Fruit fly (Drosophila melanogaster) whole organism, embryonic: ENCODE data around the gene drongo.

ENCODE experiments used
- Ada2b ChIP-seq: fragments of 200-800 bp; sonication (Bioruptor generic); IDR thresholded peaks from 2 replicates; pipeline ENCODE4 v1.3.6; 2022; ENCODE audit warnings: missing biosample characterization, missing genetic modification characterization
- Bteb2 ChIP-seq: fragments of 200-800 bp; sonication (Bioruptor generic); optimal IDR thresholded peaks from 2 replicates; lab custom pipeline; 2016; ENCODE audit warnings: missing biosample characterization, missing genetic modification characterization
- CG10209 ChIP-seq: fragments of 200-800 bp; sonication (Bioruptor generic); optimal IDR thresholded peaks from 3 replicates; lab custom pipeline; 2017; ENCODE audit warnings: missing biosample characterization, mild to moderate bottlenecking, missing genetic modification characterization, missing genetic modification reagents
- CG10267 ChIP-seq: fragments of 200-800 bp; sonication (Bioruptor generic); optimal IDR thresholded peaks from 2 replicates; lab custom pipeline; 2018; ENCODE audit warnings: missing biosample characterization, mild to moderate bottlenecking, missing genetic modification characterization, moderate library complexity
- CG10543 ChIP-seq: fragments of 200-800 bp; sonication (Bioruptor generic); optimal IDR thresholded peaks from 3 replicates; lab custom pipeline; 2017; ENCODE audit warnings: missing biosample characterization, mild to moderate bottlenecking, missing genetic modification characterization, moderate library complexity
- CG11504 ChIP-seq: fragments of 200-800 bp; sonication (Bioruptor generic); optimal IDR thresholded peaks from 3 replicates; lab custom pipeline; 2019; ENCODE audit warnings: missing biosample characterization, mild to moderate bottlenecking, missing genetic modification characterization, moderate library complexity
- CG12236 ChIP-seq: fragments of 200-800 bp; sonication (Bioruptor generic); optimal IDR thresholded peaks from 2 replicates; lab custom pipeline; 2016; ENCODE audit warnings: missing biosample characterization, missing genetic modification characterization
- CG15696 ChIP-seq: fragments of 200-800 bp; sonication (Bioruptor generic); optimal IDR thresholded peaks from 2 replicates; lab custom pipeline; 2019; ENCODE audit warnings: missing biosample characterization, mild to moderate bottlenecking, missing genetic modification characterization, moderate library complexity
- CG16779 ChIP-seq: fragments of 200-800 bp; sonication (Bioruptor generic); IDR thresholded peaks from 2 replicates; pipeline ENCODE4 v1.3.6; 2022; ENCODE audit warnings: missing biosample characterization, missing genetic modification characterization
- CG17568 ChIP-seq: fragments of 200-800 bp; sonication (Bioruptor generic); optimal IDR thresholded peaks from 2 replicates; lab custom pipeline; 2018; ENCODE audit warnings: missing biosample characterization, mild to moderate bottlenecking, missing genetic modification characterization, moderate library complexity
- CG2875 ChIP-seq: fragments of 200-800 bp; sonication (Bioruptor generic); optimal IDR thresholded peaks from 2 replicates; lab custom pipeline; 2017; ENCODE audit warnings: missing biosample characterization, mild to moderate bottlenecking, missing genetic modification characterization, missing genetic modification reagents
- CG30020 ChIP-seq: fragments of 200-800 bp; optimal IDR thresholded peaks from 2 replicates; lab custom pipeline; 2019; ENCODE audit warnings: missing biosample characterization, mild to moderate bottlenecking, missing genetic modification characterization, moderate library complexity
- CG31441 ChIP-seq: fragments of 200-800 bp; sonication (Bioruptor generic); IDR thresholded peaks from 2 replicates; pipeline ENCODE4 v1.3.6; 2022; ENCODE audit warnings: missing biosample characterization, missing genetic modification characterization
- CG3163 ChIP-seq: fragments of 200-800 bp; sonication (Bioruptor generic); optimal IDR thresholded peaks from 3 replicates; lab custom pipeline; 2016; ENCODE audit warnings: missing biosample characterization, missing genetic modification characterization
- CG4617 ChIP-seq: fragments of 200-800 bp; sonication (Bioruptor generic); optimal IDR thresholded peaks from 3 replicates; lab custom pipeline; 2016; ENCODE audit warnings: missing biosample characterization, missing genetic modification characterization, borderline replicate concordance
- CG7372 ChIP-seq: fragments of 200-800 bp; sonication (Bioruptor generic); IDR thresholded peaks from 2 replicates; pipeline ENCODE4 v1.3.6; 2022; ENCODE audit warnings: missing biosample characterization, missing genetic modification characterization
- CG8765 ChIP-seq: fragments of 200-800 bp; sonication (Bioruptor generic); IDR thresholded peaks from 2 replicates; pipeline ENCODE4 v1.3.6; 2022; ENCODE audit warnings: missing biosample characterization, missing genetic modification characterization
- CG9817 ChIP-seq: fragments of 200-800 bp; sonication (Bioruptor generic); optimal IDR thresholded peaks from 2 replicates; lab custom pipeline; 2018; ENCODE audit warnings: missing biosample characterization, mild to moderate bottlenecking, missing genetic modification characterization, moderate library complexity
- CTCF ChIP-seq: fragments of 200-800 bp; sonication (Bioruptor generic); optimal IDR thresholded peaks from 2 replicates; lab custom pipeline; 2017; ENCODE audit warnings: missing biosample characterization, mild to moderate bottlenecking, missing genetic modification characterization, moderate library complexity
- Dip2 ChIP-seq: fragments of 200-800 bp; sonication (Bioruptor generic); IDR thresholded peaks from 2 replicates; pipeline ENCODE4 v1.3.6; 2022; ENCODE audit warnings: missing biosample characterization, missing genetic modification characterization
- Dp ChIP-seq: fragments of 200-800 bp; sonication (Bioruptor generic); optimal IDR thresholded peaks from 2 replicates; lab custom pipeline; 2018; ENCODE audit warnings: missing biosample characterization, mild to moderate bottlenecking, missing genetic modification characterization, moderate library complexity
- Hmr ChIP-seq: fragments of 200-800 bp; sonication (Bioruptor generic); optimal IDR thresholded peaks from 3 replicates; lab custom pipeline; 2017; ENCODE audit warnings: mild to moderate bottlenecking, missing biosample characterization, missing genetic modification reagents, missing genetic modification characterization
- Hsf ChIP-seq: fragments of 200-800 bp; sonication (Bioruptor generic); optimal IDR thresholded peaks from 3 replicates; lab custom pipeline; 2016; ENCODE audit warnings: missing biosample characterization, missing genetic modification characterization
- Lhr ChIP-seq: fragments of 200-800 bp; sonication (Bioruptor generic); optimal IDR thresholded peaks from 3 replicates; lab custom pipeline; 2017; ENCODE audit warnings: mild to moderate bottlenecking, missing biosample characterization, missing genetic modification reagents, missing genetic modification characterization
- Myb ChIP-seq: fragments of 200-800 bp; sonication (Bioruptor generic); optimal IDR thresholded peaks from 2 replicates; lab custom pipeline; 2016; ENCODE audit warnings: missing biosample characterization, missing genetic modification characterization
- NC2α ChIP-seq: fragments of 200-800 bp; sonication (Bioruptor generic); optimal IDR thresholded peaks from 2 replicates; lab custom pipeline; 2016; ENCODE audit warnings: missing biosample characterization, missing genetic modification characterization
- Nf-YB ChIP-seq: fragments of 200-800 bp; sonication (Bioruptor generic); optimal IDR thresholded peaks from 3 replicates; lab custom pipeline; 2019; ENCODE audit warnings: missing biosample characterization, mild to moderate bottlenecking, missing genetic modification characterization, moderate library complexity
- Oaz ChIP-seq: fragments of 200-800 bp; sonication (Bioruptor generic); IDR thresholded peaks from 2 replicates; pipeline ENCODE4 v1.3.6; 2022; ENCODE audit warnings: missing biosample characterization, missing genetic modification characterization
- Side ChIP-seq: fragments of 200-800 bp; sonication (Bioruptor generic); optimal IDR thresholded peaks from 2 replicates; lab custom pipeline; 2016; ENCODE audit warnings: missing biosample characterization, missing genetic modification characterization
- Trl ChIP-seq, 3 experiments: fragments of >200 bp in 2 of 3; fragments of 200-800 bp in 1 of 3; sonication (Bioruptor generic) in 1 of 3; optimal IDR thresholded peaks; 2 replicates in 1 of 3; 3 replicates in 2 of 3; lab custom pipeline; 2016 to 2017; ENCODE audit warnings: missing biosample characterization in 1 of 3, missing genetic modification characterization in 1 of 3
- Usf ChIP-seq: fragments of 200-800 bp; sonication (Bioruptor generic); optimal IDR thresholded peaks from 2 replicates; lab custom pipeline; 2017; ENCODE audit warnings: missing genotype, missing biosample characterization, missing genetic modification characterization
- chm ChIP-seq: fragments of 200-800 bp; sonication (Bioruptor generic); IDR thresholded peaks from 2 replicates; pipeline ENCODE4 v1.3.6; 2022; ENCODE audit warnings: missing biosample characterization, missing genetic modification characterization
- crc ChIP-seq: fragments of 200-800 bp; sonication (Bioruptor generic); optimal IDR thresholded peaks from 2 replicates; lab custom pipeline; 2016; ENCODE audit warnings: missing biosample characterization, missing genetic modification characterization
- crp ChIP-seq, 2 experiments: fragments of 200-800 bp; sonication (Bioruptor generic); optimal IDR thresholded peaks; 2 replicates in 1 of 2; 3 replicates in 1 of 2; lab custom pipeline; 2017; ENCODE audit warnings: missing biosample characterization in 2 of 2, missing genetic modification characterization in 2 of 2, mild to moderate bottlenecking in 1 of 2, moderate library complexity in 1 of 2
- dan ChIP-seq: fragments of 200-800 bp; sonication (Bioruptor generic); IDR thresholded peaks from 2 replicates; pipeline ENCODE4 v1.3.6; 2022; ENCODE audit warnings: missing biosample characterization, missing genetic modification characterization
- gsb-n ChIP-seq: fragments of 200-800 bp; sonication (Bioruptor generic); optimal IDR thresholded peaks from 3 replicates; lab custom pipeline; 2018; ENCODE audit warnings: missing biosample characterization, mild to moderate bottlenecking, missing genetic modification characterization
- hb ChIP-seq: fragments of 200-800 bp; sonication (Bioruptor generic); IDR thresholded peaks from 3 replicates; pipeline ENCODE4 v1.3.6; 2022; ENCODE audit warnings: missing biosample characterization, missing genetic modification characterization; ENCODE audit not compliant: partially characterized antibody
- lmd ChIP-seq: fragments of 200-800 bp; sonication (Bioruptor generic); IDR thresholded peaks from 2 replicates; pipeline ENCODE4 v1.3.6; 2022; ENCODE audit warnings: missing biosample characterization, missing genetic modification characterization
- mld ChIP-seq: fragments of 200-800 bp; sonication (Bioruptor generic); IDR thresholded peaks from 3 replicates; pipeline ENCODE4 v1.3.6; 2022; ENCODE audit warnings: missing biosample characterization, missing genetic modification characterization; ENCODE audit not compliant: partially characterized antibody
- org-1 ChIP-seq: fragments of 200-800 bp; sonication (Bioruptor generic); optimal IDR thresholded peaks from 2 replicates; lab custom pipeline; 2017; ENCODE audit warnings: missing biosample characterization, missing genetic modification characterization
- pita ChIP-seq: fragments of 200-800 bp; sonication (Bioruptor generic); optimal IDR thresholded peaks from 2 replicates; lab custom pipeline; 2017; ENCODE audit warnings: missing biosample characterization, mild to moderate bottlenecking, missing genetic modification characterization
- sens ChIP-seq: fragments of 200-800 bp; sonication (Bioruptor generic); peaks from one replicate; lab custom pipeline; 2016; ENCODE audit warnings: missing biosample characterization, missing genetic modification characterization
- sens-2 ChIP-seq: fragments of 200-800 bp; sonication (Bioruptor generic); IDR thresholded peaks from 2 replicates; pipeline ENCODE4 v1.3.6; 2022; ENCODE audit warnings: missing biosample characterization, missing genetic modification characterization
- sima ChIP-seq: fragments of 200-800 bp; sonication (Bioruptor generic); optimal IDR thresholded peaks from 2 replicates; lab custom pipeline; 2016; ENCODE audit warnings: missing biosample characterization, missing genetic modification characterization
- sisA ChIP-seq: fragments of 200-800 bp; sonication (Bioruptor generic); IDR thresholded peaks from 2 replicates; pipeline ENCODE4 v1.3.6; 2022; ENCODE audit warnings: missing biosample characterization, missing genetic modification characterization
- slbo ChIP-seq: fragments of 200-800 bp; sonication (Bioruptor generic); IDR thresholded peaks from 2 replicates; pipeline ENCODE4 v1.3.6; 2022; ENCODE audit warnings: missing biosample characterization, missing genetic modification characterization
- slp2 ChIP-seq: fragments of 200-800 bp; sonication (Bioruptor generic); optimal IDR thresholded peaks from 2 replicates; lab custom pipeline; 2016; ENCODE audit warnings: missing biosample characterization, missing genetic modification characterization
- sob ChIP-seq: fragments of 200-800 bp; sonication (Bioruptor generic); IDR thresholded peaks from 2 replicates; pipeline ENCODE4 v1.3.6; 2022; ENCODE audit warnings: missing biosample characterization, missing genetic modification characterization
- trem ChIP-seq: fragments of 200-800 bp; optimal IDR thresholded peaks from 3 replicates; lab custom pipeline; 2019; ENCODE audit warnings: missing biosample characterization, mild to moderate bottlenecking, missing genetic modification characterization, moderate library complexity
- vnd ChIP-seq: fragments of 200-800 bp; sonication (Bioruptor generic); IDR thresholded peaks from 3 replicates; pipeline ENCODE4 v1.3.6; 2022; ENCODE audit warnings: missing biosample characterization, missing genetic modification characterization; ENCODE audit not compliant: partially characterized antibody

drongo gene

dm6 chr2L:845341-846004 is 5.4 kb downstream of the drongo start (continued):
- TF ChIP-seq CG17568 (GFP tag; lab: Kevin White, UChicago) (peak; percentile 84), slp2 (peak; percentile 85), Dp (no peak), CG12236 (peak; percentile 60), CG10543 (GFP tag; lab: Kevin White, UChicago) (peak; percentile 62), CG2875 (peak; percentile 86), CG30020 (tag; lab: Kevin White, UChicago) (peak; percentile 2), Myb (peak; percentile 76), gsb-n (tag; lab: Kevin White, UChicago) (peak; percentile 64), CG4617 (peak; percentile 38), sima (peak; percentile 50), lmd (GFP tag; lab: Robert Waterston, UW) (peak; percentile 93), sob (GFP tag; lab: Robert Waterston, UW) (peak; percentile 87), Dip2 (GFP tag; lab: Robert Waterston, UW) (no peak), Nf-YB (peak; percentile 73), CG7372 (peak; percentile 87), CG8765 (GFP tag; lab: Robert Waterston, UW) (0 out of 2 replicates have a peak, but pooled peaks have one; percentile 12), sens (peak; percentile 96), CG10209 (peak; percentile 86), CG3163 (GFP tag; lab: Kevin White, UChicago) (peak; percentile 86), dan (no peak), chm (peak; percentile 89), CG11504 (peak; percentile 88), Hsf (GFP tag; lab: Kevin White, UChicago) (peak; percentile 83), CG10267 (peak; percentile 68), mld (GFP tag; lab: Robert Waterston, UW) (no peak), crp (GFP tag; optimal IDR thresholded peaks at IDR 0.05; lab: Kevin White, UChicago) (peak in 1 of 2 experiments; percentile 64), Ada2b (GFP tag; lab: Robert Waterston, UW) (peak; percentile 88), trem (tag; lab: Kevin White, UChicago) (peak; percentile 40), Side (peak; percentile 88), CG31441 (peak; percentile 78), Bteb2 (GFP tag; lab: Kevin White, UChicago) (peak; percentile 85), NC2α (GFP tag; lab: Kevin White, UChicago) (peak; percentile 66), org-1 (peak; percentile 81), Oaz (GFP tag; lab: Robert Waterston, UW) (peak; percentile 75), CG16779 (peak; percentile 87), pita (GFP tag; lab: Kevin White, UChicago) (no peak), Usf (peak; percentile 33), CG15696 (tag; lab: Kevin White, UChicago) (peak; percentile 31), sisA (peak; percentile 89), Trl (optimal IDR thresholded peaks at IDR 0.05; lab: Kevin White, UChicago) (peak; percentile 22 to 50), Trl (GFP tag; optimal IDR thresholded peaks at IDR 0.05; lab: Kevin White, UChicago) (peak; percentile 86), Hmr (GFP tag; lab: Kevin White, UChicago) (peak; percentile 89), Lhr (GFP tag; lab: Kevin White, UChicago) (peak; percentile 7), crc (GFP tag; lab: Kevin White, UChicago) (peak; percentile 85), slbo (GFP tag; lab: Robert Waterston, UW) (peak; percentile 94), sens-2 (peak; percentile 87), vnd (no peak), hb (no peak), CG9817 (tag; lab: Kevin White, UChicago) (peak; percentile 88), CTCF (GFP tag; lab: Kevin White, UChicago) (peak; percentile 50)
